Worm (Caenorhabditis elegans) whole organism, early embryonic: ENCODE results near the gene K10C2.12.

Experiments used
- B0310.2 ChIP-seq: sonication (generic microtip); optimal IDR thresholded peaks from 2 replicates; lab custom pipeline; 2016; ENCODE audit warnings: mild to moderate bottlenecking, missing genetic modification characterization, missing compliant biosample characterization
- F13C5.2 ChIP-seq: sonication (generic microtip); optimal IDR thresholded peaks from 2 replicates; lab custom pipeline; 2017; ENCODE audit warnings: mild to moderate bottlenecking, missing genetic modification characterization, inconsistent platforms, missing compliant biosample characterization
- aly-1 ChIP-seq: sonication (generic microtip); optimal IDR thresholded peaks from 2 replicates; lab custom pipeline; 2016; ENCODE audit warnings: missing genetic modification characterization, missing compliant biosample characterization
- ama-1 ChIP-seq: fragments of 150-350 bp; optimal IDR thresholded peaks from 2 replicates; lab custom pipeline; 2014
- ceh-13 ChIP-seq: fragments of 200-800 bp; sonication (Bioruptor generic); optimal IDR thresholded peaks from 2 replicates; lab custom pipeline; 2018; ENCODE audit warnings: mild to moderate bottlenecking, missing genetic modification characterization, missing compliant biosample characterization
- ceh-36 ChIP-seq: sonication (generic microtip); optimal IDR thresholded peaks from 2 replicates; lab custom pipeline; 2016; ENCODE audit warnings: missing genetic modification characterization, inconsistent platforms, missing compliant biosample characterization
- ets-7 ChIP-seq: sonication (generic microtip); optimal IDR thresholded peaks from 2 replicates; lab custom pipeline; 2016; ENCODE audit warnings: missing genotype, missing genetic modification characterization, missing compliant biosample characterization
- hmbx-1 ChIP-seq: sonication (generic microtip); optimal IDR thresholded peaks from 2 replicates; lab custom pipeline; 2016; ENCODE audit warnings: mild to moderate bottlenecking, missing genetic modification characterization, missing compliant biosample characterization
- hmg-4 ChIP-seq: fragments of 200-800 bp; sonication (Bioruptor generic); optimal IDR thresholded peaks from 2 replicates; lab custom pipeline; 2018; ENCODE audit warnings: mild to moderate bottlenecking, missing genetic modification characterization, missing compliant biosample characterization
- hnd-1 ChIP-seq: sonication (generic microtip); optimal IDR thresholded peaks from 2 replicates; lab custom pipeline; 2016; ENCODE audit warnings: missing genetic modification characterization, missing compliant biosample characterization
- pes-1 ChIP-seq: fragments of 200-800 bp; sonication (Bioruptor generic); IDR thresholded peaks from 2 replicates; pipeline ENCODE4 v1.3.6; 2022; ENCODE audit warnings: missing genetic modification reagents, missing genetic modification characterization, missing compliant biosample characterization
- scrt-1 ChIP-seq: fragments of 200-800 bp; sonication (Bioruptor generic); IDR thresholded peaks from 2 replicates; pipeline ENCODE4 v1.3.6; 2022; ENCODE audit warnings: missing genetic modification characterization, missing compliant biosample characterization
- sea-1 ChIP-seq: fragments of 200-800 bp; sonication (Bioruptor generic); conservative IDR thresholded peaks from 2 replicates; pipeline ENCODE4 v1.3.6; 2022; ENCODE audit warnings: missing genetic modification characterization, missing compliant biosample characterization
- tbx-11 ChIP-seq: fragments of 200-800 bp; sonication (Bioruptor generic); IDR thresholded peaks from 2 replicates; pipeline ENCODE4 v1.3.6; 2022; ENCODE audit warnings: missing genetic modification characterization, missing compliant biosample characterization
- tbx-37 ChIP-seq: fragments of 200-800 bp; sonication (Bioruptor generic); conservative IDR thresholded peaks from 2 replicates; pipeline ENCODE4 v1.3.6; 2022; ENCODE audit warnings: missing genetic modification reagents, missing genetic modification characterization, missing compliant biosample characterization
- tra-4 ChIP-seq: sonication (generic microtip); optimal IDR thresholded peaks from 2 replicates; lab custom pipeline; 2017; ENCODE audit warnings: missing genetic modification characterization, missing compliant biosample characterization

The K10C2.12 gene

ce11 chrX:6458001-6458400, 37.4 kb upstream of the K10C2.12 start:
- TF ChIP-seq ets-7 (tag; lab: Kevin White, UChicago) (no peak), ama-1 (no peak), tbx-37 (GFP tag; lab: Robert Waterston, UW) (no peak), sea-1 (no peak), scrt-1 (GFP tag; lab: Robert Waterston, UW) (no peak), pes-1 (GFP tag; lab: Robert Waterston, UW) (no peak), hmbx-1 (tag; lab: Kevin White, UChicago) (no peak), tra-4 (tag; lab: Kevin White, UChicago) (no peak), B0310.2 (tag; lab: Kevin White, UChicago) (no peak)

- TF ChIP-seq hnd-1 (tag; lab: Kevin White, UChicago) = no peak
Measured at ce11 chrX:6456567-6456966, 36.0 kb upstream of the K10C2.12 start, which contains the start of gene pept-1. Gene pept-1 (plus strand): TSS chrX:6456872.

- TF ChIP-seq pes-1 (GFP tag; lab: Robert Waterston, UW) = no peak
- TF ChIP-seq tra-4 (tag; lab: Kevin White, UChicago) = no peak
- TF ChIP-seq ceh-13 (GFP tag; lab: Kevin White, UChicago) = no peak
- no peak for TF ChIP-seq F13C5.2 (tag; lab: Kevin White, UChicago)
- no peak for TF ChIP-seq tbx-11
- TF ChIP-seq sea-1 = no peak
- no peak for TF ChIP-seq ceh-36 (tag; lab: Kevin White, UChicago)
- TF ChIP-seq ets-7 (tag; lab: Kevin White, UChicago) = no peak
Measured at ce11 chrX:6455157-6455556, 34.6 kb upstream of the K10C2.12 start, which contains the start of gene nas-33. Gene nas-33 (minus strand): TSS chrX:6455257.

- TF ChIP-seq hmbx-1 (tag; lab: Kevin White, UChicago) (no peak), ets-7 (tag; lab: Kevin White, UChicago) (no peak), ama-1 (no peak), hmg-4 (GFP tag; lab: Kevin White, UChicago) (no peak), hnd-1 (tag; lab: Kevin White, UChicago) (no peak), F13C5.2 (tag; lab: Kevin White, UChicago) (no peak), ceh-13 (GFP tag; lab: Kevin White, UChicago) (no peak)
Measured at ce11 chrX:6450839-6451491, 30.4 kb upstream of the K10C2.12 start, which contains the start of the genes grl-6 and K10C2.6. Gene grl-6 (minus strand): TSS chrX:6450939. Gene K10C2.6 (plus strand): TSS chrX:6451441.

- no peak for TF ChIP-seq tra-4 (tag; lab: Kevin White, UChicago)
Measured at ce11 chrX:6448866-6449400, 28.4 kb upstream of the K10C2.12 start, which contains the start of gene fah-1. Gene fah-1 (minus strand): TSS chrX:6448916.

- TF ChIP-seq hnd-1 (tag; lab: Kevin White, UChicago) (no peak), pes-1 (GFP tag; lab: Robert Waterston, UW) (no peak), ets-7 (tag; lab: Kevin White, UChicago) (no peak), F13C5.2 (tag; lab: Kevin White, UChicago) (no peak), ama-1 (no peak), hmbx-1 (tag; lab: Kevin White, UChicago) (no peak), sea-1 (no peak), tbx-11 (no peak), B0310.2 (tag; lab: Kevin White, UChicago) (no peak), aly-1 (tag; lab: Kevin White, UChicago) (no peak)
Measured at ce11 chrX:6446564-6446963, 26.0 kb upstream of the K10C2.12 start, which contains the start of gene asp-14. Gene asp-14 (minus strand): TSS chrX:6446664.

ce11 chrX:6445239-6445638, 24.7 kb upstream of the K10C2.12 start:
- TF ChIP-seq B0310.2 (tag; lab: Kevin White, UChicago) (no peak), ets-7 (tag; lab: Kevin White, UChicago) (no peak), ceh-13 (GFP tag; lab: Kevin White, UChicago) (no peak), aly-1 (tag; lab: Kevin White, UChicago) (no peak), hnd-1 (tag; lab: Kevin White, UChicago) (no peak), sea-1 (no peak), tbx-37 (GFP tag; lab: Robert Waterston, UW) (no peak), pes-1 (GFP tag; lab: Robert Waterston, UW) (no peak), ama-1 (no peak), F13C5.2 (tag; lab: Kevin White, UChicago) (no peak), hmbx-1 (tag; lab: Kevin White, UChicago) (no peak), scrt-1 (GFP tag; lab: Robert Waterston, UW) (no peak), tbx-11 (no peak), tra-4 (tag; lab: Kevin White, UChicago) (no peak), ceh-36 (tag; lab: Kevin White, UChicago) (no peak), hmg-4 (GFP tag; lab: Kevin White, UChicago) (no peak)

ce11 chrX:6443373-6443772, 22.8 kb upstream of the K10C2.12 start, which contains the start of gene K10C2.7:
Gene K10C2.7 (minus strand): TSS chrX:6443473.
- TF ChIP-seq tra-4 (tag; lab: Kevin White, UChicago) (no peak), B0310.2 (tag; lab: Kevin White, UChicago) (no peak), hnd-1 (tag; lab: Kevin White, UChicago) (no peak), ama-1 (no peak), ceh-13 (GFP tag; lab: Kevin White, UChicago) (no peak), sea-1 (no peak), hmg-4 (GFP tag; lab: Kevin White, UChicago) (no peak)
